Worm (Caenorhabditis elegans) whole organism, young adult: ENCODE results near the gene R09D1.13.
"Not testable (repeated sequence)": the region's sequence is repeated elsewhere in the genome, so short reads cannot be mapped to it uniquely, and the experiment has no call there.

Experiments
- B0261.1 ChIP-seq: sonication (generic microtip); optimal IDR thresholded peaks from 2 replicates; lab custom pipeline; 2016; ENCODE audit warnings: mild to moderate bottlenecking, missing genetic modification characterization, moderate library complexity, missing compliant biosample characterization
- C06A6.2 ChIP-seq: fragments of 200-800 bp; sonication (Bioruptor generic); conservative IDR thresholded peaks from 2 replicates; pipeline ENCODE4 v1.3.6; 2022; ENCODE audit warnings: missing genetic modification characterization, missing compliant biosample characterization
- F22D6.2 ChIP-seq: sonication (generic microtip); optimal IDR thresholded peaks from 2 replicates; lab custom pipeline; 2016; ENCODE audit warnings: mild to moderate bottlenecking, missing genetic modification characterization, missing compliant biosample characterization
- F37B4.10 ChIP-seq: fragments of 200-800 bp; sonication (Bioruptor generic); IDR thresholded peaks from 2 replicates; pipeline ENCODE4 v1.3.6; 2022; ENCODE audit warnings: missing genetic modification characterization, missing compliant biosample characterization
- F49E8.2 ChIP-seq: sonication (generic microtip); optimal IDR thresholded peaks from 3 replicates; lab custom pipeline; 2017; ENCODE audit warnings: missing genetic modification characterization, mild to moderate bottlenecking, missing compliant biosample characterization, antibody characterized with exemption, moderate library complexity; ENCODE audit not compliant: insufficient read depth
- F52B5.7 ChIP-seq: sonication (generic microtip); optimal IDR thresholded peaks from 2 replicates; lab custom pipeline; 2016; ENCODE audit warnings: mild to moderate bottlenecking, missing genetic modification characterization, missing compliant biosample characterization
- F57C9.4 ChIP-seq: sonication (generic microtip); optimal IDR thresholded peaks from 2 replicates; lab custom pipeline; 2017; ENCODE audit warnings: mild to moderate bottlenecking, missing genetic modification characterization, missing compliant biosample characterization
- T26A5.8 ChIP-seq: sonication (generic microtip); optimal IDR thresholded peaks from 2 replicates; lab custom pipeline; 2016; ENCODE audit warnings: missing genetic modification characterization, missing compliant biosample characterization
- Y67H2A.10 ChIP-seq: fragments of 200-800 bp; sonication (Bioruptor generic); conservative IDR thresholded peaks from 2 replicates; pipeline ENCODE4 v1.3.6; 2022; ENCODE audit warnings: missing genetic modification reagents, missing genetic modification characterization, missing compliant biosample characterization
- ama-1 ChIP-seq, 3 experiments: fragments of 150-350 bp in 1 of 3; sonication (generic microtip) in 2 of 3; optimal IDR thresholded peaks; 2 replicates each; lab custom pipeline; 2014 to 2018; ENCODE audit warnings: missing biosample characterization in 2 of 3, missing genetic modification characterization in 2 of 3, missing genetic modification reagents in 2 of 3
- attf-3 ChIP-seq: fragments of 200-800 bp; sonication (Bioruptor generic); conservative IDR thresholded peaks from 2 replicates; pipeline ENCODE4 v1.3.6; 2022; ENCODE audit warnings: missing genetic modification reagents, missing genetic modification characterization, missing compliant biosample characterization
- attf-5 ChIP-seq: fragments of 200-800 bp; sonication (Bioruptor generic); optimal IDR thresholded peaks from 2 replicates; lab custom pipeline; 2018; ENCODE audit warnings: mild to moderate bottlenecking, missing genetic modification characterization, missing compliant biosample characterization
- attf-6 ChIP-seq: fragments of 200-800 bp; sonication (Bioruptor generic); IDR thresholded peaks from 2 replicates; pipeline ENCODE4 v1.3.6; 2022; ENCODE audit warnings: missing genetic modification reagents, missing genetic modification characterization, missing compliant biosample characterization
- bed-2 ChIP-seq: fragments of 200-800 bp; sonication (Bioruptor generic); IDR thresholded peaks from 2 replicates; pipeline ENCODE4 v1.3.6; 2022; ENCODE audit warnings: missing genetic modification reagents, missing genetic modification characterization, missing compliant biosample characterization
- ccch-3 ChIP-seq: fragments of 200-800 bp; sonication (Bioruptor generic); optimal IDR thresholded peaks from 2 replicates; lab custom pipeline; 2018; ENCODE audit warnings: mild to moderate bottlenecking, missing genetic modification characterization, missing compliant biosample characterization
- cebp-1 ChIP-seq, 2 experiments: fragments of 200-800 bp in 1 of 2; sonication (Bioruptor generic) in 1 of 2; sonication (generic microtip) in 1 of 2; IDR thresholded peaks in 1 of 2; optimal IDR thresholded peaks in 1 of 2; 2 replicates each; pipeline versions ENCODE4 v1.3.6 to Lab custom; 2017 to 2022; ENCODE audit warnings: missing compliant biosample characterization in 2 of 2, missing genetic modification characterization in 2 of 2, mild to moderate bottlenecking in 1 of 2, missing genetic modification reagents in 1 of 2, moderate library complexity in 1 of 2
- ceh-58 ChIP-seq: fragments of 200-800 bp; sonication (Bioruptor generic); IDR thresholded peaks from 2 replicates; pipeline ENCODE4 v1.3.6; 2022; ENCODE audit warnings: missing genetic modification characterization, missing compliant biosample characterization
- die-1 ChIP-seq: sonication (generic microtip); optimal IDR thresholded peaks from 2 replicates; lab custom pipeline; 2016; ENCODE audit warnings: missing genotype, mild to moderate bottlenecking, missing genetic modification characterization, missing compliant biosample characterization
- egl-18 ChIP-seq: fragments of 200-800 bp; sonication (Bioruptor generic); IDR thresholded peaks from 2 replicates; pipeline ENCODE4 v1.3.6; 2022; ENCODE audit warnings: missing genetic modification reagents, missing genetic modification characterization, missing compliant biosample characterization
- ekl-4 ChIP-seq: fragments of 200-800 bp; sonication (Bioruptor generic); IDR thresholded peaks from 2 replicates; pipeline ENCODE4 v1.3.6; 2022; ENCODE audit warnings: missing genetic modification reagents, missing genetic modification characterization, missing compliant biosample characterization
- him-1 ChIP-seq: sonication (generic microtip); optimal IDR thresholded peaks from 2 replicates; lab custom pipeline; 2016; ENCODE audit warnings: missing genotype, missing genetic modification reagents, missing genetic modification characterization, missing compliant biosample characterization
- hlh-26 ChIP-seq: fragments of 200-800 bp; sonication (Bioruptor generic); conservative IDR thresholded peaks from 2 replicates; pipeline ENCODE4 v1.3.6; 2022; ENCODE audit warnings: missing genetic modification reagents, missing genetic modification characterization, missing compliant biosample characterization
- hmg-20 ChIP-seq: fragments of 200-800 bp; sonication (Bioruptor generic); IDR thresholded peaks from 2 replicates; pipeline ENCODE4 v1.3.6; 2022; ENCODE audit warnings: missing genetic modification reagents, missing genetic modification characterization, missing compliant biosample characterization
- hrde-1 ChIP-seq: sonication (generic microtip); optimal IDR thresholded peaks from 2 replicates; lab custom pipeline; 2016; ENCODE audit warnings: missing genetic modification characterization, mild to moderate bottlenecking, missing compliant biosample characterization, moderate library complexity, missing genotype, missing genetic modification reagents, borderline replicate concordance
- hsf-1 ChIP-seq: fragments of 200-800 bp; sonication (Bioruptor generic); IDR thresholded peaks from 2 replicates; pipeline ENCODE4 v1.3.6; 2022; ENCODE audit warnings: missing genetic modification reagents, missing genetic modification characterization, missing compliant biosample characterization
- lin-40 ChIP-seq: sonication (generic microtip); optimal IDR thresholded peaks from 2 replicates; lab custom pipeline; 2016; ENCODE audit warnings: missing genetic modification characterization, mild to moderate bottlenecking, missing compliant biosample characterization, missing genotype, missing genetic modification reagents
- lsl-1 ChIP-seq: fragments of 200-800 bp; sonication (Bioruptor generic); optimal IDR thresholded peaks from 2 replicates; lab custom pipeline; 2018; ENCODE audit warnings: mild to moderate bottlenecking, missing genetic modification characterization, moderate library complexity, missing compliant biosample characterization
- madf-10 ChIP-seq: sonication (generic microtip); optimal IDR thresholded peaks from 2 replicates; lab custom pipeline; 2016; ENCODE audit warnings: mild to moderate bottlenecking, missing genetic modification characterization, missing compliant biosample characterization
- nfya-2 ChIP-seq: fragments of 200-800 bp; sonication (Bioruptor generic); IDR thresholded peaks from 2 replicates; pipeline ENCODE4 v1.3.6; 2022; ENCODE audit warnings: missing genetic modification reagents, missing genetic modification characterization, missing compliant biosample characterization
- nhr-179 ChIP-seq: sonication (generic microtip); optimal IDR thresholded peaks from 2 replicates; lab custom pipeline; 2016; ENCODE audit warnings: mild to moderate bottlenecking, missing genetic modification characterization, missing compliant biosample characterization
- nhr-27 ChIP-seq: fragments of 200-800 bp; sonication (Bioruptor generic); optimal IDR thresholded peaks from 2 replicates; lab custom pipeline; 2018; ENCODE audit warnings: mild to moderate bottlenecking, missing genetic modification characterization, moderate library complexity, missing compliant biosample characterization
- pha-4 ChIP-seq: fragments of 150-350 bp; sonication (generic microtip); optimal IDR thresholded peaks from 2 replicates; lab custom pipeline; 2014; ENCODE audit warnings: missing biosample characterization, missing genetic modification reagents, missing genetic modification characterization
- sea-2 ChIP-seq: fragments of 200-800 bp; sonication (Bioruptor generic); IDR thresholded peaks from 2 replicates; pipeline ENCODE4 v1.3.6; 2022; ENCODE audit warnings: missing genetic modification characterization, missing compliant biosample characterization
- tbx-9 ChIP-seq: sonication (generic microtip); optimal IDR thresholded peaks from 2 replicates; lab custom pipeline; 2016; ENCODE audit warnings: borderline replicate concordance, missing genetic modification characterization, inconsistent platforms, missing compliant biosample characterization

R09D1.13 gene

DNA sequence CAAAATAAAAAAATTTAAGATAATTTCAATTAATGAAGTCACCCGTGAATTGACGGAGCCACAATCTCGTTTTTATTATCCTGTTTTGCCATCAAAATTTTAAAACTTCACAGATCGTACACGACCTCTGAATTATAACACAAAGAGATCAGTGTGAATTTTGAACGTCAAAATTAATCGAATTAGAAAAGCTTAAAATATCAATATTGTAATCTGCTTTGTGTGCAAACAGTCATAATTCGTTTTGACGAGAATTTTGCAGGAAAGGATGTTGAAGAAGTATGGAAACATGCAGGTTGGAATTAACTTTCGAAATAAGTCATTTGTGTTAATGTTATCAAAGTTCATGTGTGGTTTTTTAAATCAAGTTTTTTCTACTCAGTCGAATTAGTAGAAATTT is 16.6 kb upstream of the R09D1.13 start, which contains the start of gene chil-21:
Gene chil-21, minus strand, starts transcription at position 101 of the 400 bp plus-strand sequence.
- TF ChIP-seq sea-2, bed-2, egl-18 (GFP tag; lab: Robert Waterston, UW): not testable (repeated sequence)

DNA sequence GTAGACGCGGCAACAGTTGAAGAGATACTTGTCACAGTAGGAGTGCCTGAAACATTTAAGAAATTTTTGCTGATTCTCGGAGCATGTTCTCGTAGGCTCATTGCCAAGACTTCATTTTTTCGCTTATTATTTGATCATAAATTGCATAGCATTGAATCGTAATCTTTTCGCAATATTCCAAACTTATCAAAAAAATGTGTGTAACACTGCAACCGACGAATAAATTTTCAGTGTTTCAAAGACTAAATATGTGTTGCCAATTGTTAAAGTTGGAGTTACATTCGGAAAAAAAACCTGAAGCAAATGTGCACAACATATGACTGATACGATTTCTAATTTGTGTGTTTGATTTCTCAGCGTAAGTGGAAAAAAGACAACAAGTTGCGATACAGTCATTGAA is 14.2 kb upstream of the R09D1.13 start, which contains the start of gene R09D1.14:
Gene R09D1.14, minus strand, starts transcription at position 101 of the 400 bp plus-strand sequence.
- TF ChIP-seq nhr-27, tbx-9, F57C9.4 (tag; lab: Kevin White, UChicago): not testable (repeated sequence)
- TF ChIP-seq, all 124 proteins: peak for 0; not testable (repeated sequence) for 124

DNA sequence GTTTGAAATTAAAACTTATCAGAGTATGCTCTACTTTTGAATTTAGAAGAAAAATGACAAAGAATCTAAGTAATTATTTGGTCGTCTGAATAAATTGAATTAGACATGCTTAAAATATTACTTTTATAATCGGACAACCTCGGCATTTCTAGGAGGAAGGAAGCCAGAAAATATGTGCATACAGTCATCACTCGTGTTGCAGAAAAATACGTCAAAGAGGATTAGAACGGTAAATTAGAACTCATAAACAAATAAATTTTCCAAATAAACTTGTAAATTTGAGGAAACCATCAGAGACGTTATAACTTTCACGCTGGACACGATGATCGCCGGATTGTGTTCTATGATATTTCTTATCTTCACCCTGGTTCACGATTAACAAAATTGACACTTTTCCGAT is 9.0 kb upstream of the R09D1.13 start, which contains the start of gene chil-19:
Gene chil-19, minus strand, starts transcription at position 101 of the 400 bp plus-strand sequence.
- no peak for TF ChIP-seq Y67H2A.10
- no peak for TF ChIP-seq nhr-179
- no peak for TF ChIP-seq hmg-20 (GFP tag; lab: Robert Waterston, UW)
- no peak for TF ChIP-seq attf-6 (GFP tag; lab: Robert Waterston, UW)
- TF ChIP-seq pha-4 (tag; lab: Kevin White, UChicago) = no peak
- TF ChIP-seq lsl-1 (GFP tag; lab: Kevin White, UChicago) = no peak
- no peak for TF ChIP-seq F22D6.2 (tag; lab: Kevin White, UChicago)
- no peak for TF ChIP-seq ama-1 (optimal IDR thresholded peaks at IDR 0.05; lab: Kevin White, UChicago)
- TF ChIP-seq ama-1 (GFP tag; optimal IDR thresholded peaks at IDR 0.05; lab: Kevin White, UChicago) = no peak
- TF ChIP-seq lin-40 = no peak
- no peak for TF ChIP-seq ccch-3 (GFP tag; lab: Kevin White, UChicago)
- no peak for TF ChIP-seq madf-10 (tag; lab: Kevin White, UChicago)
- no peak for TF ChIP-seq ceh-58 (GFP tag; lab: Robert Waterston, UW)
- no peak for TF ChIP-seq F49E8.2 (tag; lab: Kevin White, UChicago)

DNA sequence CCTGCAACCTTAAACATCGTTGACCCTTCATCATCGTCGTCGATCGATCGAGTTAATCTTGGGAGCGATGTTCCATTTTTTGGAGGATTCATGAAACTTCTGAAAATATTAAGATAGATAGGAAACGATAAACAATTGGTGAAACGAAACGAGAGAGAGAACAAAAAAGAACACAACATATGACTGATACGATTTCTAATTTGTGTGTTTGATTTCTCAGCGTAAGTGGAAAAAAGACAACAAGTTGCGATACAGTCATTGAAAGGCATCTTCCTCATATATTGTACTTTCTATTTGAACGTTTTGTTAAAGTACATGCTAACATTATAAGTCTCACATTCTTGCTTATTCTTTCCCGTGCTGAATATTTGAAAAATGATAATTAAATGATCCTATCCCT is 6.9 kb upstream of the R09D1.13 start, which contains the start of gene R09D1.12:
Gene R09D1.12, minus strand, starts transcription at position 101 of the 400 bp plus-strand sequence.
- not testable (repeated sequence) for TF ChIP-seq nfya-2 (GFP tag; lab: Robert Waterston, UW); die-1 (tag; lab: Kevin White, UChicago); attf-3 (GFP tag; lab: Robert Waterston, UW)

DNA sequence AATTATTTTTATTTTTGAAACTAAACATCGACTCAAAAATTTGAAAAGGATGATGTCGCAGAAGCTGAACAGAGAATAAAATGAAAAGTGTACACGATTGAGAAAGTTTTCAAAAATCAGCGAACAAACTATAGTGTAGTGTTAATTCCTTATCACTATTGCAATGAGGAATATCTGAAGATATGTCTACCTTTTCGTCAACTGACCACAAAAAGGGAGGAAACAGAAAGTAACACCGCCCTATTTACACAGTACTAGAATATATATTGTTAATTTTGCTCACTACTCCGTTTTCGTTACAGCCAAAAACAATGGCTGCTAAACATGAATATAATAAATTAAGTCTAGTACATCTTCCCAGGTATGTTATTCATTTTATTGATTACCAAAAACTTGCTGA is 2.7 kb upstream of the R09D1.13 start, which contains the start of gene chil-18:
Gene chil-18, plus strand, starts transcription at position 301 of the 400 bp plus-strand sequence.
- TF ChIP-seq ama-1 (optimal IDR thresholded peaks at IDR 0.05; lab: Kevin White, UChicago) (no peak), ama-1 (GFP tag; optimal IDR thresholded peaks at IDR 0.05; lab: Kevin White, UChicago) (no peak), cebp-1 (GFP tag; IDR thresholded peaks at IDR 0.05; lab: Robert Waterston, UW) (no peak), cebp-1 (tag; optimal IDR thresholded peaks at IDR 0.05; lab: Kevin White, UChicago) (no peak), hsf-1 (GFP tag; lab: Robert Waterston, UW) (no peak), him-1 (no peak), hlh-26 (GFP tag; lab: Robert Waterston, UW) (no peak), hrde-1 (tag; lab: Kevin White, UChicago) (no peak), bed-2 (GFP tag; lab: Robert Waterston, UW) (no peak), attf-5 (GFP tag; lab: Kevin White, UChicago) (no peak), C06A6.2 (GFP tag; lab: Robert Waterston, UW) (no peak), ekl-4 (GFP tag; lab: Robert Waterston, UW) (no peak), B0261.1 (tag; lab: Kevin White, UChicago) (no peak), F52B5.7 (no peak), T26A5.8 (tag; lab: Kevin White, UChicago) (no peak), F37B4.10 (no peak)
